Worm (Caenorhabditis elegans) whole organism, mixed stage, embryonic: ENCODE results near the gene srsx-1.

Experiments
- M03D4.4 ChIP-seq: sonication (generic microtip); optimal IDR thresholded peaks from 2 replicates; lab custom pipeline; 2017; ENCODE audit warnings: mild to moderate bottlenecking, missing genetic modification characterization, missing compliant biosample characterization
- blmp-1 ChIP-seq: fragments of 150-350 bp; optimal IDR thresholded peaks from 2 replicates; lab custom pipeline; 2014; ENCODE audit warnings: missing biosample characterization, missing genetic modification characterization
- ceh-39 ChIP-seq: fragments of 150-350 bp; optimal IDR thresholded peaks from 2 replicates; lab custom pipeline; 2014; ENCODE audit warnings: missing biosample characterization, missing genetic modification characterization
- ceh-43 ChIP-seq: fragments of 200-800 bp; sonication (Bioruptor generic); optimal IDR thresholded peaks from 2 replicates; lab custom pipeline; 2018; ENCODE audit warnings: mild to moderate bottlenecking, missing genetic modification characterization, moderate library complexity, missing compliant biosample characterization
- ceh-83 ChIP-seq: fragments of 200-800 bp; sonication (Bioruptor generic); optimal IDR thresholded peaks from 2 replicates; lab custom pipeline; 2018; ENCODE audit warnings: mild to moderate bottlenecking, missing genetic modification characterization, missing compliant biosample characterization
- ces-1 ChIP-seq: fragments of 150-350 bp; optimal IDR thresholded peaks from 2 replicates; lab custom pipeline; 2014; ENCODE audit warnings: missing biosample characterization, missing genetic modification reagents, missing genetic modification characterization
- cnd-1 ChIP-seq: fragments of 200-800 bp; sonication (Bioruptor generic); optimal IDR thresholded peaks from 2 replicates; lab custom pipeline; 2018; ENCODE audit warnings: mild to moderate bottlenecking, missing genetic modification characterization, missing compliant biosample characterization
- drap-1 ChIP-seq: fragments of 200-800 bp; sonication (Bioruptor generic); optimal IDR thresholded peaks from 3 replicates; lab custom pipeline; 2018; ENCODE audit warnings: mild to moderate bottlenecking, missing genetic modification characterization, missing compliant biosample characterization
- elt-1 ChIP-seq: sonication (generic microtip); optimal IDR thresholded peaks from 2 replicates; lab custom pipeline; 2017; ENCODE audit warnings: missing genetic modification characterization, mild to moderate bottlenecking, missing compliant biosample characterization, antibody characterized with exemption, moderate library complexity, borderline replicate concordance; ENCODE audit not compliant: insufficient read depth
- elt-3 ChIP-seq: fragments of 150-350 bp; optimal IDR thresholded peaks from 2 replicates; lab custom pipeline; 2014; ENCODE audit warnings: missing biosample characterization, missing genetic modification characterization
- flh-1 ChIP-seq: fragments of 200-800 bp; sonication (Bioruptor generic); optimal IDR thresholded peaks from 2 replicates; lab custom pipeline; 2018; ENCODE audit warnings: mild to moderate bottlenecking, missing genetic modification characterization, moderate library complexity, missing compliant biosample characterization
- ham-2 ChIP-seq: fragments of 200-800 bp; sonication (Bioruptor generic); optimal IDR thresholded peaks from 2 replicates; lab custom pipeline; 2018; ENCODE audit warnings: mild to moderate bottlenecking, missing genetic modification characterization, missing compliant biosample characterization
- hlh-1 ChIP-seq: fragments of 150-350 bp; optimal IDR thresholded peaks from 2 replicates; lab custom pipeline; 2014; ENCODE audit warnings: missing biosample characterization, missing genetic modification reagents, missing genetic modification characterization
- lin-32 ChIP-seq: fragments of 200-800 bp; sonication (Bioruptor generic); optimal IDR thresholded peaks from 2 replicates; lab custom pipeline; 2018; ENCODE audit warnings: mild to moderate bottlenecking, missing genetic modification characterization, missing compliant biosample characterization
- lsy-2 ChIP-seq: fragments of 150-350 bp; optimal IDR thresholded peaks from 2 replicates; lab custom pipeline; 2014; ENCODE audit warnings: missing biosample characterization, missing genetic modification characterization
- mab-5 ChIP-seq: fragments of 150-350 bp; optimal IDR thresholded peaks from 2 replicates; lab custom pipeline; 2014; ENCODE audit warnings: missing biosample characterization, missing genetic modification characterization
- mep-1 ChIP-seq: fragments of 150-350 bp; optimal IDR thresholded peaks from 2 replicates; lab custom pipeline; 2017; ENCODE audit warnings: missing biosample characterization, missing genetic modification reagents, missing genetic modification characterization, inconsistent platforms
- nhr-12 ChIP-seq: fragments of 150-350 bp; optimal IDR thresholded peaks from 2 replicates; lab custom pipeline; 2014; ENCODE audit warnings: missing biosample characterization, missing genetic modification characterization
- nhr-2 ChIP-seq: fragments of 150-350 bp; optimal IDR thresholded peaks from 2 replicates; lab custom pipeline; 2014; ENCODE audit warnings: missing biosample characterization, missing genetic modification characterization
- nhr-237 ChIP-seq: fragments of 150-350 bp; optimal IDR thresholded peaks from 2 replicates; lab custom pipeline; 2014; ENCODE audit warnings: missing biosample characterization, missing genetic modification characterization
- nhr-28 ChIP-seq: fragments of 150-350 bp; optimal IDR thresholded peaks from 2 replicates; lab custom pipeline; 2014; ENCODE audit warnings: missing biosample characterization, missing genetic modification characterization
- nhr-76 ChIP-seq: sonication (generic microtip); optimal IDR thresholded peaks from 2 replicates; lab custom pipeline; 2017; ENCODE audit warnings: missing biosample characterization, missing genetic modification characterization
- pha-4 ChIP-seq: fragments of 150-350 bp; optimal IDR thresholded peaks from 2 replicates; lab custom pipeline; 2018; ENCODE audit warnings: missing biosample characterization, missing genetic modification reagents, missing genetic modification characterization
- sem-2 ChIP-seq: fragments of 200-800 bp; sonication (Bioruptor generic); optimal IDR thresholded peaks from 2 replicates; lab custom pipeline; 2018; ENCODE audit warnings: mild to moderate bottlenecking, missing genetic modification characterization, missing compliant biosample characterization
- snpc-4 ChIP-seq: fragments of 150-350 bp; optimal IDR thresholded peaks from 2 replicates; lab custom pipeline; 2014; ENCODE audit warnings: missing biosample characterization, missing genetic modification characterization
- sptf-1 ChIP-seq: sonication (generic microtip); optimal IDR thresholded peaks from 2 replicates; lab custom pipeline; 2017; ENCODE audit warnings: mild to moderate bottlenecking, missing genetic modification characterization, moderate library complexity, missing compliant biosample characterization
- tbx-8 ChIP-seq: fragments of 200-800 bp; sonication (Bioruptor generic); optimal IDR thresholded peaks from 2 replicates; lab custom pipeline; 2018; ENCODE audit warnings: mild to moderate bottlenecking, missing genetic modification characterization, moderate library complexity, missing compliant biosample characterization
- unc-120 ChIP-seq: sonication (generic microtip); optimal IDR thresholded peaks from 2 replicates; lab custom pipeline; 2017; ENCODE audit warnings: missing genetic modification characterization, missing compliant biosample characterization; ENCODE audit not compliant: poor library complexity, severe bottlenecking
- unc-39 ChIP-seq: fragments of 150-350 bp; optimal IDR thresholded peaks from 2 replicates; lab custom pipeline; 2014; ENCODE audit warnings: missing biosample characterization, missing genetic modification characterization
- unc-62 ChIP-seq: fragments of 150-350 bp; optimal IDR thresholded peaks from 2 replicates; lab custom pipeline; 2014; ENCODE audit warnings: missing biosample characterization, missing genetic modification reagents, missing genetic modification characterization
- ztf-11 ChIP-seq: fragments of 150-350 bp; optimal IDR thresholded peaks from 2 replicates; lab custom pipeline; 2014; ENCODE audit warnings: missing biosample characterization, missing genetic modification characterization

srsx-1 gene

DNA sequence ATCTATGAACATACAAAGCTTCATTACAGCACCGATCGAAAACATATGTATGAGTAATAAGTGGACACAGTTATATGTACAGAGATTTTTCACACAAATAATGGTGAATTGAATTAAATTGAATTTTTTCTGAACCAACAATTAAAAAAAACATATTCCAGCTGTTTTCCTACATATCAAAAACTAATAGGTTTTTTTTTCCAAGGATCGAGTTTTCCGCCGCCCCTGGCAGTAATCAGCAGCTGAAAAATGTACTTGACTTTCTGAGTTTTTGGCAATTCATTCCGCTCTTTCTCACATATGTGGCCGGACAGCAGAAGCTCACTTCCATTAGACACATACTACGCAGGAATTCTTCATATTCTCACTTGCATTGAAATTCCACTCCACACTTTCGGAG lies 590 bp upstream of the srsx-1 start, which contains the start of gene srh-174:
TSS of gene srh-174 (plus strand) at position 301 of the 400 bp plus-strand sequence.
- TF ChIP-seq flh-1 (GFP tag; lab: Kevin White, UChicago), result no peak
- TF ChIP-seq nhr-12, result no peak
- no peak for TF ChIP-seq unc-39
- no peak for TF ChIP-seq elt-1
- no peak for TF ChIP-seq ztf-11 (tag; lab: Kevin White, UChicago)
- TF ChIP-seq snpc-4 (tag; lab: Kevin White, UChicago), result no peak
- no peak for TF ChIP-seq sem-2 (GFP tag; lab: Kevin White, UChicago)
- TF ChIP-seq ceh-43 (GFP tag; lab: Kevin White, UChicago), result no peak
- TF ChIP-seq lsy-2 (tag; lab: Kevin White, UChicago), result no peak
- no peak for TF ChIP-seq mab-5 (tag; lab: Kevin White, UChicago)
- no peak for TF ChIP-seq ceh-83
- no peak for TF ChIP-seq nhr-2 (tag; lab: Kevin White, UChicago)
- no peak for TF ChIP-seq unc-120 (tag; lab: Kevin White, UChicago)
- TF ChIP-seq, all 35 proteins: peak for 0

DNA sequence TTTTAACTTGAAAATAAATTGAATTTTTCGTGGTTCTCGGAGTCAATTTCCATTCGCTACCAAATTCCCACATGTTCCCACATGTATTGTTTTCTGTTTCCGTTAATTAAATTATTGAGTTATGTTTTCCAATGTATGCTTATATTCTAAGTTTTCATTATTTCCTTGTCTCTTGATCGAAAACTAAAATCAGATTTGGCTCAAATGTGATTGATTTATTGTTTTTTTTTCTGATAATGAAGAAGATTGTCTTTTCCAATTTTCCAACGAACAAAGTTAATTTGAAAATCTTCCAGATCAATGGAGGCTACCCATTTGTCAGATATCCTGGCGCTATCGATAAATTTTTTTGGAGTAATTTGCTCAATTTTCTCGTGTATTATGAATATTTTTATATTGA lies 4.1 kb downstream of the srsx-1 start, which contains the start of gene srbc-25:
TSS of gene srbc-25 (plus strand) at position 301 of the 400 bp plus-strand sequence.
- TF ChIP-seq mep-1 (tag; lab: Kevin White, UChicago) (no peak), elt-3 (tag; lab: Kevin White, UChicago) (no peak), ztf-11 (tag; lab: Kevin White, UChicago) (no peak), sptf-1 (tag; lab: Kevin White, UChicago) (no peak), sem-2 (GFP tag; lab: Kevin White, UChicago) (no peak), tbx-8 (GFP tag; lab: Kevin White, UChicago) (no peak), lsy-2 (tag; lab: Kevin White, UChicago) (no peak)

DNA sequence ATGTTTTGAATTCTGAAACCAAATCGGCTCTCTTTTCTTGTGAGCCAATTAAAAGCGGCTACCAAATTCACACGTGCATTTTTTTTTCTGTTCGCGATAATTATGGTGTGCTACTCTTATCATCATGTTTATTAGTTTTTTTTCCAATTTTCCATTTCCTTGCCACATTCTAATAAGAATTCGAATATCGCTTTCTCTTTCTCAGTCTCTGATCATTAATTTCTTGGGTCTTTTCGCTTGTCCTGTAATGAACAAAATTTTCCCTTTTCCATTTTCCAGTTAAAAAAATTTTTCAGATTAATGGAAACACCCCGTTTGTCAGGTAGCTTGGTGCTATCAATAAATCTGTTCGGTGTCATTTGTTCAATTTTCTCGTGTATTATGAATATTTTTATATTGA lies 6.3 kb downstream of the srsx-1 start, which contains the start of gene srbc-26:
TSS of gene srbc-26 (plus strand) at position 301 of the 400 bp plus-strand sequence.
- TF ChIP-seq nhr-76 (no peak), lsy-2 (tag; lab: Kevin White, UChicago) (no peak), M03D4.4 (no peak), pha-4 (tag; lab: Kevin White, UChicago) (no peak), drap-1 (GFP tag; lab: Kevin White, UChicago) (no peak), ces-1 (no peak), ztf-11 (tag; lab: Kevin White, UChicago) (no peak), sptf-1 (tag; lab: Kevin White, UChicago) (no peak), blmp-1 (tag; lab: Kevin White, UChicago) (no peak), snpc-4 (tag; lab: Kevin White, UChicago) (no peak), elt-1 (no peak), mab-5 (tag; lab: Kevin White, UChicago) (no peak)

DNA sequence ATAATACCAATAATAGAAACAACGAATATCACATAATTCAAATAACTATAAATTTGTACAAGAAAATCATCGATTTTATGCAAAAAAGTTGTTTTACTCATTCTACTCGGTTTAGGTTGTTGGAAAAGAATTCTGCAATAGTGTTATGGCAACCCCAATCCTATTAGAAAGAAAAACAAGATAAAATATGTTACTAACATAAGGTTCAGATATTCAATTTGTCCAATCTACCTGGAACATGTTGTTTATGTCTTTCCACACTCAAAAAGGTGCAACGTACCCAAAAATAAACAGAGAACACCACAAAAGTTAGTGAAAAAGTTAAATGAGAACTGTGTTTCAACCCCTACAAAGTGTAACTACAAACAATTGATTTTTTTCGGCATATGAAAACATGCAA lies 7.0 kb downstream of the srsx-1 start, which contains the start of gene srw-51:
TSS of gene srw-51 (minus strand) at position 101 of the 400 bp plus-strand sequence.
- TF ChIP-seq elt-1, result no peak
- no peak for TF ChIP-seq cnd-1 (tag; lab: Kevin White, UChicago)
- TF ChIP-seq ztf-11 (tag; lab: Kevin White, UChicago), result no peak
- no peak for TF ChIP-seq lin-32 (GFP tag; lab: Kevin White, UChicago)
- no peak for TF ChIP-seq drap-1 (GFP tag; lab: Kevin White, UChicago)
- TF ChIP-seq nhr-12, result no peak
- no peak for TF ChIP-seq nhr-28 (tag; lab: Kevin White, UChicago)
- TF ChIP-seq ceh-39 (tag; lab: Kevin White, UChicago), result no peak
- no peak for TF ChIP-seq pha-4 (tag; lab: Kevin White, UChicago)

DNA sequence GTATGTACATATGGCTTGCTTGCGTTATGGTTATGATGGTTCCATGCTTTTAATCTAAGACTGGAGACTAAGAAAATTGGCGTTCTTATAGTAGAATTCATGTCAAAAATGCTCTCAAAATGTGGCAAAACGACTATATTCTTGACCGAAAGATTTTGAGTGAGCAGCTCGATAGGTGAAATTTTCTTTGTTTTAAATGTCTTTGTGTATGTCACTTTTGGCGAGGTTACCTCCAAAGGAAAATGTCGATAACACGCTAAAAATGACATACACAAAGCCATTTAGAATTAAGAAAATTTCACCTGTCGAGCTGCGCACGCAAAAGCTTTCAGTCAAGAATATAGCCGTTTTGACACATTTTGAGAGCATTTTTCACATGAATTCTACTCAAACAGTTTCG lies 10.4 kb downstream of the srsx-1 start, which contains the start of gene srz-66:
TSS of gene srz-66 (minus strand) at position 101 of the 400 bp plus-strand sequence.
- no peak for TF ChIP-seq sptf-1 (tag; lab: Kevin White, UChicago)
- no peak for TF ChIP-seq nhr-237 (tag; lab: Kevin White, UChicago)
- no peak for TF ChIP-seq mab-5 (tag; lab: Kevin White, UChicago)
- no peak for TF ChIP-seq elt-1
- TF ChIP-seq nhr-28 (tag; lab: Kevin White, UChicago), result no peak
- TF ChIP-seq unc-39, result no peak
- TF ChIP-seq elt-3 (tag; lab: Kevin White, UChicago), result no peak
- no peak for TF ChIP-seq blmp-1 (tag; lab: Kevin White, UChicago)
- TF ChIP-seq ceh-39 (tag; lab: Kevin White, UChicago), result no peak
- no peak for TF ChIP-seq lsy-2 (tag; lab: Kevin White, UChicago)
- TF ChIP-seq sem-2 (GFP tag; lab: Kevin White, UChicago), result no peak
- no peak for TF ChIP-seq nhr-2 (tag; lab: Kevin White, UChicago)
- no peak for TF ChIP-seq cnd-1 (tag; lab: Kevin White, UChicago)
- TF ChIP-seq ceh-43 (GFP tag; lab: Kevin White, UChicago), result no peak
- TF ChIP-seq ham-2 (GFP tag; lab: Kevin White, UChicago), result no peak
- TF ChIP-seq unc-62 (GFP tag; lab: Kevin White, UChicago), result no peak
- no peak for TF ChIP-seq hlh-1 (tag; lab: Kevin White, UChicago)
- no peak for TF ChIP-seq snpc-4 (tag; lab: Kevin White, UChicago)
- no peak for TF ChIP-seq nhr-12
